Worm (Caenorhabditis elegans) whole organism, L1 larva: Measurements from ENCODE around the gene D2096.9.

Source experiments
- C04F5.9 ChIP-seq: sonication (generic microtip); optimal IDR thresholded peaks from 2 replicates; lab custom pipeline; 2016; ENCODE audit warnings: missing genetic modification characterization, missing compliant biosample characterization
- C34B4.2 ChIP-seq: sonication (generic microtip); optimal IDR thresholded peaks from 2 replicates; lab custom pipeline; 2017; ENCODE audit warnings: mild to moderate bottlenecking, missing genetic modification characterization, missing compliant biosample characterization
- F16B12.6 ChIP-seq: fragments of 150-350 bp; optimal IDR thresholded peaks from 2 replicates; lab custom pipeline; 2014; ENCODE audit warnings: missing biosample characterization, missing genetic modification characterization
- Y116A8C.19 ChIP-seq: sonication (generic microtip); optimal IDR thresholded peaks from 2 replicates; lab custom pipeline; 2016; ENCODE audit warnings: missing compliant biosample characterization, missing genetic modification characterization, borderline replicate concordance
- ama-1 ChIP-seq: fragments of 150-350 bp; optimal IDR thresholded peaks from 2 replicates; lab custom pipeline; 2014
- blmp-1 ChIP-seq: fragments of 150-350 bp; optimal IDR thresholded peaks from 2 replicates; lab custom pipeline; 2014; ENCODE audit warnings: missing biosample characterization, missing genetic modification characterization
- ceh-63 ChIP-seq: fragments of 200-800 bp; sonication (Bioruptor generic); optimal IDR thresholded peaks from 2 replicates; lab custom pipeline; 2018; ENCODE audit warnings: mild to moderate bottlenecking, missing genetic modification characterization, missing compliant biosample characterization
- ceh-88 ChIP-seq: fragments of 200-800 bp; sonication (Bioruptor generic); IDR thresholded peaks from 2 replicates; pipeline ENCODE4 v1.3.6; 2022; ENCODE audit warnings: missing genetic modification characterization, missing compliant biosample characterization
- ceh-90 ChIP-seq: sonication (generic microtip); optimal IDR thresholded peaks from 2 replicates; lab custom pipeline; 2016; ENCODE audit warnings: missing genetic modification characterization, missing compliant biosample characterization
- ces-1 ChIP-seq: fragments of 150-350 bp; optimal IDR thresholded peaks from 2 replicates; lab custom pipeline; 2014; ENCODE audit warnings: missing biosample characterization, missing genetic modification reagents, missing genetic modification characterization
- dpl-1 ChIP-seq, 3 experiments: fragments of 150-350 bp in 2 of 3; sonication (generic microtip) in 1 of 3; optimal IDR thresholded peaks; 2 replicates each; lab custom pipeline; 2014 to 2017; ENCODE audit warnings: missing biosample characterization in 3 of 3, missing genetic modification characterization in 3 of 3, missing genetic modification reagents in 3 of 3
- dsc-1 ChIP-seq: sonication (generic microtip); optimal IDR thresholded peaks from 2 replicates; lab custom pipeline; 2016; ENCODE audit warnings: mild to moderate bottlenecking, missing genetic modification characterization, missing compliant biosample characterization
- efl-3 ChIP-seq: fragments of 200-800 bp; sonication (Bioruptor generic); optimal IDR thresholded peaks from 2 replicates; lab custom pipeline; 2018; ENCODE audit warnings: mild to moderate bottlenecking, missing genetic modification characterization, missing compliant biosample characterization
- fkh-10 ChIP-seq: sonication (generic microtip); optimal IDR thresholded peaks from 2 replicates; lab custom pipeline; 2017; ENCODE audit warnings: missing biosample characterization, missing genetic modification reagents, missing genetic modification characterization
- fkh-8 ChIP-seq: sonication (generic microtip); optimal IDR thresholded peaks from 2 replicates; lab custom pipeline; 2016; ENCODE audit warnings: mild to moderate bottlenecking, missing genetic modification characterization, missing compliant biosample characterization
- grh-1 ChIP-seq: fragments of 200-800 bp; sonication (Bioruptor generic); IDR thresholded peaks from 2 replicates; pipeline ENCODE4 v1.3.6; 2022; ENCODE audit warnings: missing genetic modification reagents, missing genetic modification characterization, missing compliant biosample characterization
- hlh-4 ChIP-seq: sonication (generic microtip); optimal IDR thresholded peaks from 2 replicates; lab custom pipeline; 2016; ENCODE audit warnings: mild to moderate bottlenecking, missing genetic modification characterization, missing compliant biosample characterization
- hpl-2 ChIP-seq: fragments of 150-350 bp; optimal IDR thresholded peaks from 2 replicates; lab custom pipeline; 2014; ENCODE audit warnings: missing biosample characterization, missing genetic modification reagents, missing genetic modification characterization
- irx-1 ChIP-seq: sonication (generic microtip); optimal IDR thresholded peaks from 2 replicates; lab custom pipeline; 2016; ENCODE audit warnings: missing genetic modification characterization, missing compliant biosample characterization
- isw-1 ChIP-seq: fragments of 200-800 bp; sonication (Bioruptor generic); IDR thresholded peaks from 2 replicates; pipeline ENCODE4 v1.3.6; 2022; ENCODE audit warnings: missing genetic modification characterization, missing compliant biosample characterization
- jun-1 ChIP-seq: fragments of 150-350 bp; optimal IDR thresholded peaks from 2 replicates; lab custom pipeline; 2014; ENCODE audit warnings: missing biosample characterization, missing genetic modification reagents, missing genetic modification characterization
- lin-13 ChIP-seq: fragments of 150-350 bp; optimal IDR thresholded peaks from 2 replicates; lab custom pipeline; 2014; ENCODE audit warnings: missing biosample characterization, missing genetic modification reagents, missing genetic modification characterization
- lin-39 ChIP-seq: fragments of 150-350 bp; optimal IDR thresholded peaks from 2 replicates; lab custom pipeline; 2014; ENCODE audit warnings: missing biosample characterization, missing genetic modification reagents, missing genetic modification characterization
- lir-3 ChIP-seq: sonication (generic microtip); optimal IDR thresholded peaks from 2 replicates; lab custom pipeline; 2016; ENCODE audit warnings: mild to moderate bottlenecking, missing genetic modification characterization, moderate library complexity, missing compliant biosample characterization; ENCODE audit not compliant: poor library complexity
- mdl-1 ChIP-seq, 2 experiments: fragments of 150-350 bp; optimal IDR thresholded peaks; 2 replicates each; lab custom pipeline; 2014 to 2017; ENCODE audit warnings: missing biosample characterization in 2 of 2, missing genetic modification characterization in 2 of 2, inconsistent platforms in 1 of 2
- mef-2 ChIP-seq: fragments of 150-350 bp; optimal IDR thresholded peaks from 2 replicates; lab custom pipeline; 2014; ENCODE audit warnings: missing biosample characterization, missing genetic modification characterization
- nhr-11 ChIP-seq: fragments of 150-350 bp; optimal IDR thresholded peaks from 2 replicates; lab custom pipeline; 2014; ENCODE audit warnings: missing biosample characterization, missing genetic modification characterization
- nhr-19 ChIP-seq: fragments of 200-800 bp; sonication (Bioruptor generic); conservative IDR thresholded peaks from 2 replicates; pipeline ENCODE4 v1.3.6; 2022; ENCODE audit warnings: missing genetic modification characterization, missing compliant biosample characterization
- nhr-47 ChIP-seq: sonication (generic microtip); optimal IDR thresholded peaks from 2 replicates; lab custom pipeline; 2016; ENCODE audit warnings: mild to moderate bottlenecking, missing genetic modification characterization, moderate library complexity, missing compliant biosample characterization
- nhr-71 ChIP-seq: sonication (generic microtip); optimal IDR thresholded peaks from 2 replicates; lab custom pipeline; 2016; ENCODE audit warnings: mild to moderate bottlenecking, missing genetic modification characterization, moderate library complexity, missing compliant biosample characterization
- nhr-85 ChIP-seq: sonication (generic microtip); peaks from one replicate; lab custom pipeline; 2016; ENCODE audit warnings: missing genetic modification characterization, inconsistent platforms, missing compliant biosample characterization
- pag-3 ChIP-seq: sonication (generic microtip); optimal IDR thresholded peaks from 2 replicates; lab custom pipeline; 2017; ENCODE audit warnings: missing genetic modification characterization, mild to moderate bottlenecking, missing compliant biosample characterization, antibody characterized with exemption, borderline replicate concordance; ENCODE audit not compliant: insufficient read depth
- pax-3 ChIP-seq: fragments of 200-800 bp; sonication (Bioruptor generic); optimal IDR thresholded peaks from 2 replicates; lab custom pipeline; 2018; ENCODE audit warnings: mild to moderate bottlenecking, missing genetic modification characterization, moderate library complexity, missing compliant biosample characterization
- pqm-1 ChIP-seq: sonication (generic microtip); optimal IDR thresholded peaks from 3 replicates; lab custom pipeline; 2017; ENCODE audit warnings: missing biosample characterization, missing genetic modification characterization
- snpc-4 ChIP-seq: fragments of 150-350 bp; optimal IDR thresholded peaks from 2 replicates; lab custom pipeline; 2014; ENCODE audit warnings: missing biosample characterization, missing genetic modification characterization
- snu-23 ChIP-seq: sonication (generic microtip); optimal IDR thresholded peaks from 2 replicates; lab custom pipeline; 2016; ENCODE audit warnings: missing genetic modification characterization, missing compliant biosample characterization
- sox-4 ChIP-seq: sonication (generic microtip); optimal IDR thresholded peaks from 2 replicates; lab custom pipeline; 2016; ENCODE audit warnings: missing genetic modification characterization, missing compliant biosample characterization
- sup-37 ChIP-seq: fragments of 200-800 bp; sonication (Bioruptor generic); optimal IDR thresholded peaks from 2 replicates; lab custom pipeline; 2018; ENCODE audit warnings: mild to moderate bottlenecking, missing genetic modification characterization, missing compliant biosample characterization
- swsn-7 ChIP-seq: sonication (generic microtip); optimal IDR thresholded peaks from 2 replicates; lab custom pipeline; 2016; ENCODE audit warnings: missing genetic modification characterization, missing compliant biosample characterization
- tbx-2 ChIP-seq: sonication (generic microtip); optimal IDR thresholded peaks from 2 replicates; lab custom pipeline; 2016; ENCODE audit warnings: missing genetic modification characterization, missing compliant biosample characterization
- tlp-1 ChIP-seq: fragments of 150-350 bp; optimal IDR thresholded peaks from 2 replicates; lab custom pipeline; 2014; ENCODE audit warnings: missing biosample characterization, missing genetic modification characterization
- unc-130 ChIP-seq: fragments of 150-350 bp; optimal IDR thresholded peaks from 2 replicates; lab custom pipeline; 2017; ENCODE audit warnings: missing biosample characterization, missing genetic modification characterization, inconsistent platforms
- unc-30 ChIP-seq: sonication (generic microtip); optimal IDR thresholded peaks from 2 replicates; lab custom pipeline; 2017; ENCODE audit warnings: missing biosample characterization, missing genetic modification characterization
- unc-62 ChIP-seq: fragments of 150-350 bp; optimal IDR thresholded peaks from 2 replicates; lab custom pipeline; 2014; ENCODE audit warnings: missing biosample characterization, missing genetic modification reagents, missing genetic modification characterization
- xbp-1 ChIP-seq: sonication (generic microtip); optimal IDR thresholded peaks from 2 replicates; lab custom pipeline; 2016; ENCODE audit warnings: missing genetic modification characterization, missing compliant biosample characterization

D2096.9 gene

ce11 chrIV:8348073-8348472 lies 34.5 kb downstream of the D2096.9 start, which contains the start of gene F17E9.4:
Gene F17E9.4, plus strand, starts transcription at chrIV:8348373.
- TF ChIP-seq lin-13 (no peak), unc-30 (tag; lab: Kevin White, UChicago) (no peak), irx-1 (tag; lab: Kevin White, UChicago) (no peak), ces-1 (no peak), mef-2 (tag; lab: Kevin White, UChicago) (no peak), lin-39 (tag; lab: Kevin White, UChicago) (no peak), ceh-88 (GFP tag; lab: Robert Waterston, UW) (no peak), pag-3 (tag; lab: Kevin White, UChicago) (no peak), hlh-4 (tag; lab: Kevin White, UChicago) (no peak), pax-3 (no peak), unc-130 (tag; lab: Kevin White, UChicago) (no peak), hpl-2 (GFP tag; lab: Kevin White, UChicago) (no peak), xbp-1 (tag; lab: Kevin White, UChicago) (no peak), pqm-1 (no peak)

ce11 chrIV:8347051-8347450 lies 35.5 kb downstream of the D2096.9 start, which contains the start of the genes F17E9.18 and F17E9.15:
Gene F17E9.18, minus strand, starts transcription at chrIV:8347151.
Gene F17E9.15, plus strand, starts transcription at chrIV:8347418.
- TF ChIP-seq nhr-19 (no peak), nhr-47 (tag; lab: Kevin White, UChicago) (no peak), dpl-1 (GFP tag; optimal IDR thresholded peaks at IDR 0.05; lab: Kevin White, UChicago) (no peak), sox-4 (tag; lab: Kevin White, UChicago) (no peak), ceh-90 (tag; lab: Kevin White, UChicago) (no peak), snu-23 (no peak), jun-1 (tag; lab: Kevin White, UChicago) (no peak), isw-1 (GFP tag; lab: Robert Waterston, UW) (no peak), fkh-10 (GFP tag; lab: Kevin White, UChicago) (no peak), tbx-2 (tag; lab: Kevin White, UChicago) (no peak), swsn-7 (tag; lab: Kevin White, UChicago) (no peak)

ce11 chrIV:8345518-8345917 lies 37.1 kb downstream of the D2096.9 start, which contains the start of gene F17E9.5:
Gene F17E9.5, plus strand, starts transcription at chrIV:8345818.
- TF ChIP-seq lin-13 (no peak), grh-1 (GFP tag; lab: Robert Waterston, UW) (no peak), mef-2 (tag; lab: Kevin White, UChicago) (no peak), ceh-63 (GFP tag; lab: Kevin White, UChicago) (no peak), nhr-71 (tag; lab: Kevin White, UChicago) (no peak), pqm-1 (no peak), F16B12.6 (tag; lab: Kevin White, UChicago) (no peak), nhr-85 (tag; lab: Kevin White, UChicago) (no peak), snu-23 (no peak), mdl-1 (tag; optimal IDR thresholded peaks at IDR 0.05; lab: Kevin White, UChicago) (no peak), Y116A8C.19 (no peak), dpl-1 (GFP tag; optimal IDR thresholded peaks at IDR 0.05; lab: Kevin White, UChicago) (no peak), snpc-4 (tag; lab: Kevin White, UChicago) (no peak), C34B4.2 (tag; lab: Kevin White, UChicago) (no peak), efl-3 (GFP tag; lab: Kevin White, UChicago) (no peak), unc-130 (tag; lab: Kevin White, UChicago) (no peak), ceh-90 (tag; lab: Kevin White, UChicago) (no peak)

ce11 chrIV:8342385-8342784 lies 40.2 kb downstream of the D2096.9 start, which contains the start of gene lgc-5:
Gene lgc-5, plus strand, starts transcription at chrIV:8342685.
- TF ChIP-seq unc-30 (tag; lab: Kevin White, UChicago) (no peak), lir-3 (tag; lab: Kevin White, UChicago) (no peak), pax-3 (no peak), lin-39 (tag; lab: Kevin White, UChicago) (no peak), hlh-4 (tag; lab: Kevin White, UChicago) (no peak), fkh-8 (tag; lab: Kevin White, UChicago) (no peak), xbp-1 (tag; lab: Kevin White, UChicago) (no peak), unc-62 (GFP tag; lab: Kevin White, UChicago) (no peak), efl-3 (GFP tag; lab: Kevin White, UChicago) (no peak), nhr-85 (tag; lab: Kevin White, UChicago) (no peak), dsc-1 (tag; lab: Kevin White, UChicago) (no peak), C04F5.9 (tag; lab: Kevin White, UChicago) (no peak), ama-1 (lab: Kevin White, UChicago) (no peak), snpc-4 (tag; lab: Kevin White, UChicago) (no peak), tlp-1 (no peak), sup-37 (GFP tag; lab: Kevin White, UChicago) (no peak), blmp-1 (no peak), nhr-11 (tag; lab: Kevin White, UChicago) (no peak), pag-3 (tag; lab: Kevin White, UChicago) (no peak)
- TF ChIP-seq, all 84 proteins: peak for 0
